Fruit fly (Drosophila melanogaster) whole organism, embryonic: ENCODE results near the gene CG14650.

Experiments
- B-H2 ChIP-seq: fragments of 200-800 bp; sonication (Bioruptor generic); optimal IDR thresholded peaks from 2 replicates; lab custom pipeline; 2018; ENCODE audit warnings: missing biosample characterization, mild to moderate bottlenecking, missing genetic modification characterization
- Blimp-1 ChIP-seq: fragments of 200-800 bp; sonication (Bioruptor generic); optimal IDR thresholded peaks from 3 replicates; lab custom pipeline; 2018; ENCODE audit warnings: missing biosample characterization, missing genetic modification characterization, mild to moderate bottlenecking, moderate library complexity, missing genetic modification reagents
- CG11504 ChIP-seq: fragments of 200-800 bp; sonication (Bioruptor generic); optimal IDR thresholded peaks from 3 replicates; lab custom pipeline; 2019; ENCODE audit warnings: missing biosample characterization, mild to moderate bottlenecking, missing genetic modification characterization, moderate library complexity
- CG11696 ChIP-seq: fragments of 200-800 bp; sonication (Bioruptor generic); IDR thresholded peaks from 2 replicates; pipeline ENCODE4 v1.3.6; 2022; ENCODE audit warnings: missing biosample characterization, missing genetic modification characterization
- CG12071 ChIP-seq: fragments of 200-800 bp; sonication (Bioruptor generic); optimal IDR thresholded peaks from 3 replicates; lab custom pipeline; 2018; ENCODE audit warnings: missing biosample characterization, mild to moderate bottlenecking, missing genetic modification characterization
- CG13424 ChIP-seq: fragments of 200-800 bp; sonication (Bioruptor generic); optimal IDR thresholded peaks from 2 replicates; lab custom pipeline; 2019; ENCODE audit warnings: missing biosample characterization, mild to moderate bottlenecking, missing genetic modification characterization, moderate library complexity
- CG14441 ChIP-seq: fragments of 200-800 bp; sonication (Bioruptor generic); IDR thresholded peaks from 2 replicates; pipeline ENCODE4 v1.3.6; 2022; ENCODE audit warnings: missing biosample characterization, missing genetic modification characterization
- CG15479 ChIP-seq: fragments of 200-800 bp; sonication (Bioruptor generic); optimal IDR thresholded peaks from 3 replicates; lab custom pipeline; 2019; ENCODE audit warnings: missing biosample characterization, mild to moderate bottlenecking, missing genetic modification characterization, moderate library complexity
- CG1603 ChIP-seq: fragments of 200-800 bp; sonication (Bioruptor generic); optimal IDR thresholded peaks from 2 replicates; lab custom pipeline; 2019; ENCODE audit warnings: missing biosample characterization, mild to moderate bottlenecking, missing genetic modification characterization, moderate library complexity
- CG32532 ChIP-seq: fragments of 200-800 bp; sonication (Bioruptor generic); IDR thresholded peaks from 2 replicates; pipeline ENCODE4 v1.3.6; 2022; ENCODE audit warnings: missing biosample characterization, missing genetic modification characterization
- CG33213 ChIP-seq: fragments of 200-800 bp; sonication (Bioruptor generic); optimal IDR thresholded peaks from 3 replicates; lab custom pipeline; 2016; ENCODE audit warnings: missing biosample characterization, missing genetic modification characterization
- CG5180 ChIP-seq: fragments of 200-800 bp; sonication (Bioruptor generic); optimal IDR thresholded peaks from 3 replicates; lab custom pipeline; 2017; ENCODE audit warnings: missing biosample characterization, missing genetic modification characterization, mild to moderate bottlenecking, moderate library complexity, missing genetic modification reagents
- CG7372 ChIP-seq: fragments of 200-800 bp; sonication (Bioruptor generic); IDR thresholded peaks from 2 replicates; pipeline ENCODE4 v1.3.6; 2022; ENCODE audit warnings: missing biosample characterization, missing genetic modification characterization
- CG7556 ChIP-seq: fragments of 200-800 bp; sonication (Bioruptor generic); optimal IDR thresholded peaks from 2 replicates; lab custom pipeline; 2017; ENCODE audit warnings: missing biosample characterization, mild to moderate bottlenecking, missing genetic modification characterization
- CG8944 ChIP-seq: fragments of 200-800 bp; sonication (Bioruptor generic); optimal IDR thresholded peaks from 3 replicates; lab custom pipeline; 2016; ENCODE audit warnings: missing biosample characterization, missing genetic modification characterization
- CG9437 ChIP-seq: fragments of 200-800 bp; sonication (Bioruptor generic); optimal IDR thresholded peaks from 2 replicates; lab custom pipeline; 2018; ENCODE audit warnings: missing biosample characterization, mild to moderate bottlenecking, missing genetic modification characterization
- Camta ChIP-seq: fragments of 200-800 bp; sonication (Bioruptor generic); optimal IDR thresholded peaks from 2 replicates; lab custom pipeline; 2016; ENCODE audit warnings: missing biosample characterization, missing genetic modification characterization
- CrebB ChIP-seq: fragments of 200-800 bp; sonication (Bioruptor generic); optimal IDR thresholded peaks from 3 replicates; lab custom pipeline; 2018; ENCODE audit warnings: missing biosample characterization, mild to moderate bottlenecking, missing genetic modification characterization
- Dip3 ChIP-seq: fragments of 200-800 bp; sonication (Bioruptor generic); optimal IDR thresholded peaks from 3 replicates; lab custom pipeline; 2016; ENCODE audit warnings: missing biosample characterization, missing genetic modification characterization
- Elba2 ChIP-seq: fragments of 200-800 bp; sonication (Bioruptor generic); optimal IDR thresholded peaks from 3 replicates; lab custom pipeline; 2016; ENCODE audit warnings: missing biosample characterization, missing genetic modification characterization
- Ets65A ChIP-seq: fragments of 200-800 bp; sonication (Bioruptor generic); peaks from one replicate; lab custom pipeline; 2016; ENCODE audit warnings: missing biosample characterization, missing genetic modification characterization
- Fer1 ChIP-seq: fragments of 200-800 bp; sonication (Bioruptor generic); optimal IDR thresholded peaks from 2 replicates; lab custom pipeline; 2017; ENCODE audit warnings: missing biosample characterization, mild to moderate bottlenecking, missing genetic modification characterization
- HLH3B ChIP-seq: fragments of 200-800 bp; sonication (Bioruptor generic); IDR thresholded peaks from 2 replicates; pipeline ENCODE4 v1.3.6; 2022; ENCODE audit warnings: missing biosample characterization, missing genetic modification characterization
- Hand ChIP-seq: fragments of 200-800 bp; sonication (Bioruptor generic); optimal IDR thresholded peaks from 2 replicates; lab custom pipeline; 2017; ENCODE audit warnings: mild to moderate bottlenecking, missing biosample characterization, missing genetic modification reagents, missing genetic modification characterization
- MESR4 ChIP-seq: fragments of 200-800 bp; sonication (Bioruptor generic); optimal IDR thresholded peaks from 2 replicates; lab custom pipeline; 2018; ENCODE audit warnings: missing biosample characterization, mild to moderate bottlenecking, missing genetic modification characterization, moderate library complexity
- Pdp1 ChIP-seq, 2 experiments: fragments of 200-800 bp; sonication (Bioruptor generic); optimal IDR thresholded peaks; 3 replicates each; lab custom pipeline; 2016; ENCODE audit warnings: missing biosample characterization in 2 of 2, missing genetic modification characterization in 2 of 2, mild to moderate bottlenecking in 1 of 2, moderate library complexity in 1 of 2
- Rfx ChIP-seq: fragments of 200-800 bp; sonication (Bioruptor generic); IDR thresholded peaks from 2 replicates; pipeline ENCODE4 v1.3.6; 2022; ENCODE audit warnings: missing biosample characterization, missing genetic modification characterization
- Vsx1 ChIP-seq: fragments of 200-800 bp; sonication (Bioruptor generic); optimal IDR thresholded peaks from 2 replicates; lab custom pipeline; 2017; ENCODE audit warnings: missing biosample characterization, mild to moderate bottlenecking, missing genetic modification characterization, missing genetic modification reagents
- bab2 ChIP-seq: fragments of 200-800 bp; sonication (Bioruptor generic); optimal IDR thresholded peaks from 2 replicates; lab custom pipeline; 2016; ENCODE audit warnings: missing biosample characterization, missing genetic modification characterization
- bbx ChIP-seq: fragments of 200-800 bp; sonication (Bioruptor generic); IDR thresholded peaks from 2 replicates; pipeline ENCODE4 v1.3.6; 2022; ENCODE audit warnings: missing biosample characterization, missing genetic modification characterization; ENCODE audit not compliant: partially characterized antibody
- chif ChIP-seq, 2 experiments: fragments of 200-800 bp; sonication (Bioruptor generic); optimal IDR thresholded peaks; 3 replicates each; lab custom pipeline; 2016; ENCODE audit warnings: missing biosample characterization in 2 of 2, missing genetic modification characterization in 2 of 2
- chinmo ChIP-seq: fragments of 200-800 bp; sonication (Bioruptor generic); IDR thresholded peaks from 4 replicates; pipeline ENCODE4 v1.3.6; 2022; ENCODE audit warnings: missing biosample characterization, missing genetic modification characterization; ENCODE audit not compliant: partially characterized antibody
- ci ChIP-seq: fragments of 200-800 bp; sonication (Bioruptor generic); IDR thresholded peaks from 3 replicates; pipeline ENCODE4 v1.3.6; 2022; ENCODE audit warnings: missing biosample characterization, missing genetic modification characterization
- grn ChIP-seq: fragments of 200-800 bp; sonication (Bioruptor generic); optimal IDR thresholded peaks from 3 replicates; lab custom pipeline; 2017; ENCODE audit warnings: missing biosample characterization, missing genetic modification characterization
- kni ChIP-seq: fragments of 200-800 bp; sonication (Bioruptor generic); optimal IDR thresholded peaks from 3 replicates; lab custom pipeline; 2017; ENCODE audit warnings: mild to moderate bottlenecking, missing biosample characterization, missing genetic modification reagents, missing genetic modification characterization
- pho ChIP-seq: fragments of 200-800 bp; sonication (Bioruptor generic); optimal IDR thresholded peaks from 2 replicates; lab custom pipeline; 2016; ENCODE audit warnings: missing biosample characterization, missing genetic modification characterization
- pros ChIP-seq: fragments of 200-800 bp; sonication (Bioruptor generic); optimal IDR thresholded peaks from 3 replicates; lab custom pipeline; 2019; ENCODE audit warnings: missing biosample characterization, mild to moderate bottlenecking, missing genetic modification characterization, moderate library complexity
- sens ChIP-seq: fragments of 200-800 bp; sonication (Bioruptor generic); peaks from one replicate; lab custom pipeline; 2016; ENCODE audit warnings: missing biosample characterization, missing genetic modification characterization
- sna ChIP-seq: fragments of 200-800 bp; sonication (Bioruptor generic); IDR thresholded peaks from 2 replicates; pipeline ENCODE4 v1.3.6; 2022; ENCODE audit warnings: missing biosample characterization, missing genetic modification characterization; ENCODE audit not compliant: partially characterized antibody
- tll ChIP-seq, 2 experiments: fragments of 200-800 bp in 1 of 2; fragments of >200 bp in 1 of 2; sonication (Bioruptor generic) in 1 of 2; optimal IDR thresholded peaks; 2 replicates each; lab custom pipeline; 2017 to 2019; ENCODE audit warnings: missing biosample characterization in 2 of 2, missing genetic modification characterization in 2 of 2, mild to moderate bottlenecking in 1 of 2, moderate library complexity in 1 of 2
- zen ChIP-seq: fragments of 200-800 bp; sonication (Bioruptor generic); optimal IDR thresholded peaks from 3 replicates; lab custom pipeline; 2018; ENCODE audit warnings: missing biosample characterization, mild to moderate bottlenecking, missing genetic modification characterization, moderate library complexity
- zen2 ChIP-seq: fragments of 200-800 bp; sonication (Bioruptor generic); IDR thresholded peaks from 3 replicates; pipeline ENCODE4 v1.3.6; 2022; ENCODE audit warnings: missing biosample characterization, missing genetic modification characterization; ENCODE audit not compliant: partially characterized antibody

CG14650 gene

dm6 chr3R:4471047-4471751, 34.0 kb downstream of the CG14650 start (continued):
- no peak for TF ChIP-seq bab2 (GFP tag; lab: Kevin White, UChicago)
- no peak for TF ChIP-seq MESR4 (GFP tag; lab: Kevin White, UChicago)
- TF ChIP-seq CG1603 (tag; lab: Kevin White, UChicago) = no peak
- TF ChIP-seq bbx (GFP tag; lab: Robert Waterston, UW) = no peak
- TF ChIP-seq CG7556 = no peak
- TF ChIP-seq pho (GFP tag; lab: Kevin White, UChicago) = no peak
- TF ChIP-seq CrebB (tag; lab: Kevin White, UChicago) = no peak
- no peak for TF ChIP-seq Camta (GFP tag; lab: Kevin White, UChicago)
- TF ChIP-seq CG13424 = no peak
- TF ChIP-seq CG7372 (GFP tag; lab: Robert Waterston, UW) = no peak
- no peak for TF ChIP-seq CG33213 (GFP tag; lab: Kevin White, UChicago)

DNA sequence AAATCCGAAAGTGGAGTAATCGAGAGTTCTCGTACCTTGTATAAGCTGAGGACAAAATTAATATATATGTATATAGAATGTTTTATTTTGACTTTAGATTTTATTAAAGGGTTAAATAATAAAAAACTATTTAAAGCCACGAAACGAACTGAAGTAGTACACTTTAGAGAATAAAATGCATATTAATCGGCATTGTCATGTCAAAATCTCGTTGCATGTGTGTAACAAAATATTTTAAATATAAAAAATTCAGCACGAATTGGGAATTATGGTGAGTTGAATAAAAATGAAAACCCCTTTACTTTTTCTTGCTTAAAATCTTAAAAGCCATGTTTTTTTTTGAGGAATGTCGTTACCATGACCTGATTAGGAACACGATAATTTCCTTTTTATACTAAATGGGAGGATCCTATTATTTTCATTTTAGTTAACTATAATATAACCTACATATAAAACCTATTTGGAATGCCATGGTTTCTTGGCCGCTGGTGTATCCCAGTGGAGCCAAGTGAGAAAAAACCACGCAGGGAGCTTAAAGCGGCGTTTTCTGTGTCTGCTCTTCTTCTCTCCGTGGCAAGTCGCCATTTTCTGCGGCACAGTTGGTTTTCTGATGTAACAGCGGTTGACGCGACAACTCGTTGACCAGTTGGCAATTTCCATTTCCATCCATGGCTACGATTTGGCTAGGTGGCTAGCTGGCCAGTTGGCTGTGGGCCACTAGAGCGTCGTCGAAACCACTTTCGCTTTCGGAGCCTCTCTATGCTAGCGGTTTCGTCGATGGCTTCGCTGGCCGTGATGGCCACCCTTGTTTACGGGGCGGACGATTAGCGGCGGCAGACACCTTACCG, 34.9 kb downstream of the CG14650 start:
- TF ChIP-seq Blimp-1 = peak; percentile 96
- TF ChIP-seq Rfx (GFP tag; lab: Robert Waterston, UW) = peak; percentile 24; the same call in 1 of the 2 replicates
- 0 out of 3 replicates have a peak, but pooled peaks have one; percentile 16 for TF ChIP-seq zen2 (GFP tag; lab: Robert Waterston, UW)
- 0 out of 3 replicates have a peak, but pooled peaks have one; percentile 9 for TF ChIP-seq ci (GFP tag; lab: Robert Waterston, UW)
- TF ChIP-seq CG14441 (GFP tag; lab: Robert Waterston, UW) = 0 out of 2 replicates have a peak, but pooled peaks have one; percentile 15
- TF ChIP-seq CG8944 (GFP tag; lab: Kevin White, UChicago) = no peak
- peak in 1 of 2 experiments; percentile 60 for TF ChIP-seq Pdp1 (GFP tag; optimal IDR thresholded peaks at IDR 0.05; lab: Kevin White, UChicago)
- peak; percentile 26 for TF ChIP-seq sens (GFP tag; lab: Kevin White, UChicago)
- TF ChIP-seq CG11504 (tag; lab: Kevin White, UChicago) = peak; percentile 1
- no peak for TF ChIP-seq Fer1 (GFP tag; lab: Kevin White, UChicago)
- TF ChIP-seq CG11696 = peak; percentile 41; the same call in 1 of the 2 replicates
- no peak for TF ChIP-seq Vsx1 (GFP tag; lab: Kevin White, UChicago)

dm6 chr3R:4472694-4472975, 35.4 kb downstream of the CG14650 start:
- TF ChIP-seq chif (GFP tag; optimal IDR thresholded peaks at IDR 0.05; lab: Kevin White, UChicago) = no peak
- peak in 1 of 2 experiments; percentile 63 for TF ChIP-seq tll (GFP tag; optimal IDR thresholded peaks at IDR 0.05; lab: Kevin White, UChicago)
- TF ChIP-seq CG15479 = peak; percentile 84
- 0 out of 2 replicates have a peak, but pooled peaks have one; percentile 13 for TF ChIP-seq sna (GFP tag; lab: Robert Waterston, UW)
- peak; percentile 15 for TF ChIP-seq Elba2 (GFP tag; lab: Kevin White, UChicago)
- 0 out of 4 replicates have a peak, but pooled peaks have one; percentile 8 for TF ChIP-seq chinmo (GFP tag; lab: Robert Waterston, UW)
- no peak for TF ChIP-seq CG32532
- TF ChIP-seq CG9437 (GFP tag; lab: Kevin White, UChicago) = no peak
- TF ChIP-seq sens (GFP tag; lab: Kevin White, UChicago) = no peak
- no peak for TF ChIP-seq B-H2 (GFP tag; lab: Kevin White, UChicago)
- no peak for TF ChIP-seq CG12071 (GFP tag; lab: Kevin White, UChicago)
- TF ChIP-seq grn (GFP tag; lab: Kevin White, UChicago) = peak; percentile 14
- peak; percentile 18 for TF ChIP-seq CG5180
- peak; percentile 7 for TF ChIP-seq pros (GFP tag; lab: Kevin White, UChicago)
- TF ChIP-seq Dip3 (GFP tag; lab: Kevin White, UChicago) = no peak
- TF ChIP-seq HLH3B (GFP tag; lab: Robert Waterston, UW) = peak; percentile 22; the same call in 1 of the 2 replicates
- peak; percentile 69 for TF ChIP-seq Ets65A
- no peak for TF ChIP-seq Hand (GFP tag; lab: Kevin White, UChicago)
- peak; percentile 83 for TF ChIP-seq zen
- TF ChIP-seq kni (GFP tag; lab: Kevin White, UChicago) = peak; percentile 73
